Worm (Caenorhabditis elegans) whole organism, late embryonic: ENCODE data around the gene bath-3.
"Not testable (repeated sequence)": the region's sequence is repeated elsewhere in the genome, so short reads cannot be mapped to it uniquely, and the experiment has no call there.

Experiments
- C08G9.2 ChIP-seq: sonication (generic microtip); optimal IDR thresholded peaks from 2 replicates; lab custom pipeline; 2016; ENCODE audit warnings: mild to moderate bottlenecking, missing genetic modification characterization, moderate library complexity, missing compliant biosample characterization
- C38D4.7 ChIP-seq: fragments of 200-800 bp; sonication (Bioruptor generic); optimal IDR thresholded peaks from 2 replicates; lab custom pipeline; 2018; ENCODE audit warnings: mild to moderate bottlenecking, missing genetic modification characterization, moderate library complexity, missing compliant biosample characterization
- K09A11.1 ChIP-seq: sonication (generic microtip); optimal IDR thresholded peaks from 2 replicates; lab custom pipeline; 2017; ENCODE audit warnings: antibody characterized with exemption, mild to moderate bottlenecking, missing genetic modification characterization, missing compliant biosample characterization; ENCODE audit not compliant: insufficient read depth
- T23F11.4 ChIP-seq: fragments of 200-800 bp; sonication (Bioruptor generic); optimal IDR thresholded peaks from 2 replicates; lab custom pipeline; 2018; ENCODE audit warnings: mild to moderate bottlenecking, missing genetic modification characterization, missing compliant biosample characterization
- Y22D7AL.16 ChIP-seq: sonication (generic microtip); optimal IDR thresholded peaks from 2 replicates; lab custom pipeline; 2016; ENCODE audit warnings: missing genetic modification characterization, missing compliant biosample characterization
- ceh-14 ChIP-seq: sonication (generic microtip); optimal IDR thresholded peaks from 2 replicates; lab custom pipeline; 2016; ENCODE audit warnings: missing genotype, missing genetic modification characterization, missing compliant biosample characterization
- ceh-19 ChIP-seq: fragments of 200-800 bp; sonication (Bioruptor generic); optimal IDR thresholded peaks from 2 replicates; lab custom pipeline; 2018; ENCODE audit warnings: mild to moderate bottlenecking, missing genetic modification characterization, missing compliant biosample characterization
- ceh-22 ChIP-seq: sonication (generic microtip); optimal IDR thresholded peaks from 2 replicates; lab custom pipeline; 2017; ENCODE audit warnings: missing biosample characterization, missing genetic modification characterization
- ceh-24 ChIP-seq: sonication (generic microtip); optimal IDR thresholded peaks from 2 replicates; lab custom pipeline; 2016; ENCODE audit warnings: mild to moderate bottlenecking, missing genetic modification characterization, missing compliant biosample characterization
- ceh-30 ChIP-seq: fragments of 150-350 bp; optimal IDR thresholded peaks from 2 replicates; lab custom pipeline; 2014; ENCODE audit warnings: missing biosample characterization, missing genetic modification characterization
- ceh-31 ChIP-seq: sonication (generic microtip); optimal IDR thresholded peaks from 2 replicates; lab custom pipeline; 2016; ENCODE audit warnings: missing genetic modification characterization, missing compliant biosample characterization
- ceh-34 ChIP-seq: sonication (generic microtip); optimal IDR thresholded peaks from 2 replicates; lab custom pipeline; 2016; ENCODE audit warnings: mild to moderate bottlenecking, missing genetic modification characterization, missing compliant biosample characterization
- ceh-45 ChIP-seq: fragments of 200-800 bp; sonication (Bioruptor generic); IDR thresholded peaks from 2 replicates; pipeline ENCODE4 v1.3.6; 2022; ENCODE audit warnings: missing genetic modification reagents, missing genetic modification characterization, missing compliant biosample characterization
- ceh-48 ChIP-seq: sonication (generic microtip); optimal IDR thresholded peaks from 2 replicates; lab custom pipeline; 2016; ENCODE audit warnings: missing genetic modification characterization, inconsistent platforms, missing compliant biosample characterization
- ceh-6 ChIP-seq: fragments of 200-800 bp; sonication (Bioruptor generic); optimal IDR thresholded peaks from 2 replicates; lab custom pipeline; 2018; ENCODE audit warnings: mild to moderate bottlenecking, missing genetic modification characterization, missing compliant biosample characterization
- ceh-9 ChIP-seq: sonication (generic microtip); optimal IDR thresholded peaks from 2 replicates; lab custom pipeline; 2016; ENCODE audit warnings: mild to moderate bottlenecking, missing genetic modification characterization, inconsistent platforms, missing compliant biosample characterization
- dmd-4 ChIP-seq: sonication (generic microtip); optimal IDR thresholded peaks from 2 replicates; lab custom pipeline; 2016; ENCODE audit warnings: borderline replicate concordance, missing genetic modification characterization, missing compliant biosample characterization
- dve-1 ChIP-seq: sonication (generic microtip); optimal IDR thresholded peaks from 2 replicates; lab custom pipeline; 2017; ENCODE audit warnings: antibody characterized with exemption, mild to moderate bottlenecking, missing genetic modification characterization, missing compliant biosample characterization
- elt-2 ChIP-seq: sonication (generic microtip); optimal IDR thresholded peaks from 2 replicates; lab custom pipeline; 2016; ENCODE audit warnings: missing genetic modification reagents, missing genetic modification characterization, missing compliant biosample characterization
- ets-4 ChIP-seq: sonication (generic microtip); optimal IDR thresholded peaks from 2 replicates; lab custom pipeline; 2016; ENCODE audit warnings: missing genetic modification characterization, missing compliant biosample characterization
- eyg-1 ChIP-seq: sonication (generic microtip); optimal IDR thresholded peaks from 2 replicates; lab custom pipeline; 2016; ENCODE audit warnings: missing genotype, missing genetic modification characterization, missing compliant biosample characterization
- fkh-6 ChIP-seq: sonication (generic microtip); optimal IDR thresholded peaks from 2 replicates; lab custom pipeline; 2016; ENCODE audit warnings: missing genetic modification characterization, missing compliant biosample characterization
- gmeb-2 ChIP-seq: sonication (generic microtip); optimal IDR thresholded peaks from 2 replicates; lab custom pipeline; 2016; ENCODE audit warnings: missing genetic modification characterization, inconsistent platforms, missing compliant biosample characterization
- madf-2 ChIP-seq: sonication (generic microtip); optimal IDR thresholded peaks from 2 replicates; lab custom pipeline; 2017; ENCODE audit warnings: missing genetic modification characterization, missing compliant biosample characterization
- npax-4 ChIP-seq: sonication (generic microtip); optimal IDR thresholded peaks from 2 replicates; lab custom pipeline; 2016; ENCODE audit warnings: missing genetic modification characterization, missing compliant biosample characterization
- pat-9 ChIP-seq: fragments of 200-800 bp; sonication (Bioruptor generic); optimal IDR thresholded peaks from 2 replicates; lab custom pipeline; 2018; ENCODE audit warnings: mild to moderate bottlenecking, missing genetic modification characterization, moderate library complexity, missing compliant biosample characterization
- pax-1 ChIP-seq: fragments of 150-350 bp; optimal IDR thresholded peaks from 2 replicates; lab custom pipeline; 2014; ENCODE audit warnings: missing biosample characterization, missing genetic modification characterization
- pha-2 ChIP-seq: sonication (generic microtip); optimal IDR thresholded peaks from 2 replicates; lab custom pipeline; 2017; ENCODE audit warnings: mild to moderate bottlenecking, missing genetic modification characterization, missing compliant biosample characterization
- pqm-1 ChIP-seq: sonication (generic microtip); optimal IDR thresholded peaks from 2 replicates; lab custom pipeline; 2016; ENCODE audit warnings: missing genetic modification characterization, missing compliant biosample characterization
- pros-1 ChIP-seq: fragments of 150-350 bp; optimal IDR thresholded peaks from 2 replicates; lab custom pipeline; 2014; ENCODE audit warnings: missing biosample characterization, missing genetic modification reagents, missing genetic modification characterization
- rnt-1 ChIP-seq: sonication (generic microtip); optimal IDR thresholded peaks from 2 replicates; lab custom pipeline; 2016; ENCODE audit warnings: missing genetic modification characterization, missing compliant biosample characterization
- sdc-2 ChIP-seq: sonication (generic microtip); optimal IDR thresholded peaks from 2 replicates; lab custom pipeline; 2016; ENCODE audit warnings: missing genotype, missing genetic modification characterization, missing compliant biosample characterization
- sox-4 ChIP-seq: sonication (generic microtip); optimal IDR thresholded peaks from 2 replicates; lab custom pipeline; 2017; ENCODE audit warnings: mild to moderate bottlenecking, missing genetic modification characterization, inconsistent platforms, missing compliant biosample characterization
- unc-3 ChIP-seq, 2 experiments: fragments of 200-800 bp in 1 of 2; sonication (Bioruptor generic) in 1 of 2; sonication (generic microtip) in 1 of 2; conservative IDR thresholded peaks in 1 of 2; optimal IDR thresholded peaks in 1 of 2; 2 replicates each; pipeline versions ENCODE4 v1.3.6 to Lab custom; 2016 to 2022; ENCODE audit warnings: missing compliant biosample characterization in 2 of 2, missing genetic modification characterization in 2 of 2, missing genetic modification reagents in 1 of 2
- unc-55 ChIP-seq: sonication (generic microtip); optimal IDR thresholded peaks from 2 replicates; lab custom pipeline; 2017; ENCODE audit warnings: missing biosample characterization, missing genetic modification reagents, missing genetic modification characterization

bath-3 gene

DNA sequence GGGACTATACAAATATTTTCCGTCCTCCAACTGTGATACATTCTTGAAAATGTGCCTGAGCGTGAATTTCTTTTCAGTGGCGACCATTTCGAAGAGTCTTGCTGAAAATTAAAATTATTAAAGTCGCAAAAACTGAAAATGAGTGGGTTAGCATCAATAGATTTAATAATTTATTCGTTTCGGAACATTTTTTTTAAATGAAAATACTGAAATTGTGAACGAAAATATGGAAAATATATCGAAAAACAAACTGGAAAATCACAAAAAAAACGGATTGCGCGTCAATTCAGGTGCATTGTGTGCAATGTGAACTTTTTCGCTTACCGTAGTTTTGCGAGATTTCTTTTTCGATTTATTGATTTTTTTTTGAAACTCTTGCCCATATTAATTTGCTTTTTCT, 1.6 kb upstream of the bath-3 start, which contains the start of gene bath-5:
TSS of gene bath-5 (minus strand) at position 101 of the 400 bp plus-strand sequence.
- TF ChIP-seq unc-3 (GFP tag; conservative IDR thresholded peaks at IDR 0.05; lab: Robert Waterston, UW) (no peak), unc-3 (tag; optimal IDR thresholded peaks at IDR 0.05; lab: Kevin White, UChicago) (no peak), elt-2 (tag; lab: Kevin White, UChicago) (no peak), ceh-30 (tag; lab: Kevin White, UChicago) (no peak), pat-9 (tag; lab: Kevin White, UChicago) (no peak), C08G9.2 (tag; lab: Kevin White, UChicago) (no peak), sdc-2 (tag; lab: Kevin White, UChicago) (no peak), C38D4.7 (GFP tag; lab: Kevin White, UChicago) (no peak), sox-4 (tag; lab: Kevin White, UChicago) (no peak), ceh-9 (tag; lab: Kevin White, UChicago) (no peak), ceh-48 (no peak), unc-55 (GFP tag; lab: Kevin White, UChicago) (no peak), ceh-14 (tag; lab: Kevin White, UChicago) (no peak), dmd-4 (tag; lab: Kevin White, UChicago) (no peak), ceh-45 (no peak), gmeb-2 (no peak), pax-1 (tag; lab: Kevin White, UChicago) (no peak), T23F11.4 (GFP tag; lab: Kevin White, UChicago) (no peak), ceh-34 (no peak), madf-2 (tag; lab: Kevin White, UChicago) (no peak), ceh-31 (no peak)

DNA sequence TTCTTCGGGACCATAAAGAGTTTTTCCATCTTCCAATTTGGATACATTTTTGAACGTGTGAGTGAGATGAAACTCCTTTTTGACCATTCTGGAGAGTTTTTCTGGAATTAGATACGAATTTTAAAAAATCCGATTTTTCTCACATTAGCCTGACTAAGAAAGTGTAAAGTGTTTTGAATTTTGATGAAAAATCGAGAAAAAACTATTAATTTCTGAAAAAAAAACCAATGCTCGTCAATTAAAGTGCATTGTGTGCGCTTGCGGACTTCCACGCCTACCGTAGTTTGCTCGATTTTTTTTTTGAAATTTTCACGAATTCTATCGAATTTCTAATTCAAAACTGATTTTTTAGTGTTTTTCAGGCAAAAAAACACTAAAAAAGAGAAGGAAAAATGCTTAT, 1.6 kb downstream of the bath-3 start, which contains the start of gene bath-1:
TSS of gene bath-1 (minus strand) at position 101 of the 400 bp plus-strand sequence.
- TF ChIP-seq K09A11.1 (tag; lab: Kevin White, UChicago) = no peak
- TF ChIP-seq fkh-6 (tag; lab: Kevin White, UChicago) = no peak
- TF ChIP-seq ceh-6 = no peak
- TF ChIP-seq sox-4 (tag; lab: Kevin White, UChicago) = no peak
- TF ChIP-seq ceh-19 = no peak
- no peak for TF ChIP-seq ets-4 (tag; lab: Kevin White, UChicago)
- TF ChIP-seq dve-1 = no peak
- no peak for TF ChIP-seq pat-9 (tag; lab: Kevin White, UChicago)
- TF ChIP-seq ceh-34 = no peak
- TF ChIP-seq ceh-24 (tag; lab: Kevin White, UChicago) = no peak
- TF ChIP-seq pqm-1 = no peak
- TF ChIP-seq ceh-22 (tag; lab: Kevin White, UChicago) = no peak

DNA sequence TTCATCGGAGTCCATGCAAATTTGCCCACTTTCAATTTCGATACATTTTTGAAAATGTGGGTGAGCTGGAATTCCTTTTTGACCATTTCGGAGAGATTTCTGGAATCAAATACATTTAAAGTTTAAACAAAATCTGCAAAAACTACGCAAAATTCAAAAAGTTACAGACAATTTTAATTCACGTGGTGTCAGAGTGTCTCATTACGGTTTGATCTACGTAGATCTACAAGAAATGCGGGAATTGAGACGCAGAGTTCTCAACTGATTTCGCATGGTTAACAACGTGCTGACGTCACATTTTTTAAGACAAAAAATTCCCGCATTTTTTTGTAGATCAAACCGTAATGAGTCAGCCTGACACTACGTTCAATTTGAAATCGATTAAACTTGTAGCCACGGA, 3.7 kb downstream of the bath-3 start, which contains the start of gene bath-21:
TSS of gene bath-21 (minus strand) at position 101 of the 400 bp plus-strand sequence.
- TF ChIP-seq unc-3 (GFP tag; conservative IDR thresholded peaks at IDR 0.05; lab: Robert Waterston, UW) (no peak), unc-3 (tag; optimal IDR thresholded peaks at IDR 0.05; lab: Kevin White, UChicago) (no peak), eyg-1 (tag; lab: Kevin White, UChicago) (no peak), pha-2 (tag; lab: Kevin White, UChicago) (no peak), pros-1 (no peak), npax-4 (no peak), rnt-1 (no peak), K09A11.1 (tag; lab: Kevin White, UChicago) (no peak), Y22D7AL.16 (tag; lab: Kevin White, UChicago) (no peak)
- TF ChIP-seq, all 69 proteins: peak for 0

DNA sequence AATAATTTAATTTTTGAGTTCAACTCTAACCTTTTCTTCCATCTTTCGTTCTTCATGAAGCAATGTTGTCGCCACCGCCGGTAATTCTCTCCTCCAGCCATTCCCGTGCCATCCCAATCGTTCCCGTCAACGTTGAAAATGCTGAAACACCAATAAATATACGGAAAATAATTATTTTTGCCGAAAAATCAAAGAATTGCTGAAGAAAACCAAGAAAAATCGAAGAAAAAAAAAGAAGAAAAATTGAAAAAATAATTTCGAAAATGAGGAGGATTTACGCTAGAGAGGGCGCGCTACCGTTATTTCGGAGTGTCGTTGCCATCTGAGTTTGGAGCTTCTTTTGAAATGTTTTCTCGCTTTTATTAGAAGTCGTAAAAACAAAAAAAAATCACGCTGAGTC, 6.8 kb downstream of the bath-3 start, which contains the start of gene cya-2:
TSS of gene cya-2 (minus strand) at position 101 of the 400 bp plus-strand sequence.
- TF ChIP-seq ceh-9, pha-2, ceh-22 (tag; lab: Kevin White, UChicago): not testable (repeated sequence)
